Worm (Caenorhabditis elegans) whole organism, L1 larva: ENCODE results near the gene F47E1.1.

ENCODE experiments used
- C16A3.4 ChIP-seq: fragments of 150-350 bp; optimal IDR thresholded peaks from 2 replicates; lab custom pipeline; 2014; ENCODE audit warnings: missing biosample characterization, missing genetic modification characterization
- ama-1 ChIP-seq: fragments of 150-350 bp; optimal IDR thresholded peaks from 2 replicates; lab custom pipeline; 2014
- elt-3 ChIP-seq, 6 experiments: fragments of 150-350 bp in 1 of 6; sonication (generic microtip); optimal IDR thresholded peaks; 2 replicates each; lab custom pipeline; 2017 to 2018; ENCODE audit warnings: missing biosample characterization in 6 of 6, missing genetic modification characterization in 6 of 6, inconsistent platforms in 1 of 6
- mdl-1 ChIP-seq, 2 experiments: fragments of 150-350 bp; optimal IDR thresholded peaks; 2 replicates each; lab custom pipeline; 2014 to 2017; ENCODE audit warnings: missing biosample characterization in 2 of 2, missing genetic modification characterization in 2 of 2, inconsistent platforms in 1 of 2
- mef-2 ChIP-seq: fragments of 150-350 bp; optimal IDR thresholded peaks from 2 replicates; lab custom pipeline; 2014; ENCODE audit warnings: missing biosample characterization, missing genetic modification characterization
- mep-1 ChIP-seq: fragments of 150-350 bp; optimal IDR thresholded peaks from 2 replicates; lab custom pipeline; 2014; ENCODE audit warnings: missing biosample characterization, missing genetic modification characterization
- nhr-77 ChIP-seq: fragments of 150-350 bp; optimal IDR thresholded peaks from 2 replicates; lab custom pipeline; 2014; ENCODE audit warnings: missing biosample characterization, missing genetic modification characterization
- nhr-84 ChIP-seq: sonication (generic microtip); optimal IDR thresholded peaks from 2 replicates; lab custom pipeline; 2017; ENCODE audit warnings: missing biosample characterization, missing genetic modification characterization
- skn-1 ChIP-seq: fragments of 150-350 bp; optimal IDR thresholded peaks from 2 replicates; lab custom pipeline; 2014; ENCODE audit warnings: missing biosample characterization, missing genetic modification characterization
- tbx-2 ChIP-seq: sonication (generic microtip); optimal IDR thresholded peaks from 2 replicates; lab custom pipeline; 2016; ENCODE audit warnings: missing genetic modification characterization, missing compliant biosample characterization
- ztf-11 ChIP-seq, 2 experiments: sonication (generic microtip); optimal IDR thresholded peaks; 2 replicates each; lab custom pipeline; 2016 to 2017; ENCODE audit warnings: missing genetic modification characterization in 2 of 2, missing biosample characterization in 1 of 2, missing compliant biosample characterization in 1 of 2

ce11 chrX:9085864-9086263, 8.9 kb downstream of the F47E1.1 start:
- TF ChIP-seq C16A3.4 (no peak), nhr-77 (no peak), nhr-84 (tag; lab: Kevin White, UChicago) (no peak), mep-1 (peak; percentile 73), ztf-11 (tag; optimal IDR thresholded peaks at IDR 0.05; lab: Kevin White, UChicago) (no peak), tbx-2 (tag; lab: Kevin White, UChicago) (no peak), mef-2 (tag; lab: Kevin White, UChicago) (no peak), skn-1 (peak; percentile 6), mdl-1 (tag; optimal IDR thresholded peaks at IDR 0.05; lab: Kevin White, UChicago) (no peak), ama-1 (lab: Kevin White, UChicago) (no peak), elt-3 (tag; optimal IDR thresholded peaks at IDR 0.05; lab: Kevin White, UChicago) (no peak)
